Worm (Caenorhabditis elegans) whole organism, L4 larva: Measurements from ENCODE around the gene F26F4.5.

Source experiments
- R02D3.7 ChIP-seq: fragments of 150-350 bp; sonication (generic microtip); optimal IDR thresholded peaks from 3 replicates; lab custom pipeline; 2014; ENCODE audit warnings: missing biosample characterization, missing genetic modification characterization
- nhr-102 ChIP-seq: sonication (generic microtip); optimal IDR thresholded peaks from 2 replicates; lab custom pipeline; 2016; ENCODE audit warnings: mild to moderate bottlenecking, missing genetic modification characterization, moderate library complexity, missing compliant biosample characterization
- pha-4 ChIP-seq, 2 experiments: fragments of 150-350 bp in 1 of 2; fragments of 200-800 bp in 1 of 2; sonication (Bioruptor generic) in 1 of 2; IDR thresholded peaks in 1 of 2; optimal IDR thresholded peaks in 1 of 2; 2 replicates each; pipeline versions ENCODE4 v1.3.6 to Lab custom; 2014 to 2022; ENCODE audit warnings: missing genetic modification characterization in 2 of 2, missing genetic modification reagents in 2 of 2, missing biosample characterization in 1 of 2, missing compliant biosample characterization in 1 of 2

ce11 chrIII:4934896-4935628 is 44.0 kb upstream of the F26F4.5 start, which contains the start of gene mrps-18C:
- TF ChIP-seq pha-4 (GFP tag; IDR thresholded peaks at IDR 0.05; lab: Robert Waterston, UW) = no peak
- no peak for TF ChIP-seq pha-4 (tag; optimal IDR thresholded peaks at IDR 0.05; lab: Kevin White, UChicago)
- no peak for TF ChIP-seq nhr-102 (tag; lab: Kevin White, UChicago)
- no peak for TF ChIP-seq R02D3.7
